Fruit fly (Drosophila melanogaster) whole organism, embryonic: ENCODE measurements around the gene Srp19.
A peak's percentile ranks its signal among the peaks of the same experiment; 100 is the strongest.

Source experiments
- Abd-B ChIP-seq: fragments of 200-800 bp; sonication (Bioruptor generic); optimal IDR thresholded peaks from 2 replicates; lab custom pipeline; 2018; ENCODE audit warnings: missing biosample characterization, mild to moderate bottlenecking, missing genetic modification characterization, moderate library complexity
- Asciz ChIP-seq: fragments of 200-800 bp; sonication (Bioruptor generic); optimal IDR thresholded peaks from 2 replicates; lab custom pipeline; 2017; ENCODE audit warnings: missing biosample characterization, mild to moderate bottlenecking, missing genetic modification characterization, missing genetic modification reagents
- CG13296 ChIP-seq: fragments of 200-800 bp; sonication (Bioruptor generic); optimal IDR thresholded peaks from 3 replicates; lab custom pipeline; 2018; ENCODE audit warnings: missing biosample characterization, mild to moderate bottlenecking, missing genetic modification characterization
- CG14014 ChIP-seq: fragments of 200-800 bp; sonication (Bioruptor generic); IDR thresholded peaks from 2 replicates; pipeline ENCODE4 v1.3.6; 2022; ENCODE audit warnings: missing biosample characterization, missing genetic modification characterization
- CG17829 ChIP-seq: fragments of 200-800 bp; optimal IDR thresholded peaks from 2 replicates; lab custom pipeline; 2019; ENCODE audit warnings: missing biosample characterization, mild to moderate bottlenecking, missing genetic modification characterization, moderate library complexity
- CG2129 ChIP-seq: fragments of 200-800 bp; sonication (Bioruptor generic); IDR thresholded peaks from 2 replicates; pipeline ENCODE4 v1.3.6; 2022; ENCODE audit warnings: missing biosample characterization, missing genetic modification characterization; ENCODE audit not compliant: partially characterized antibody
- CG2199 ChIP-seq: fragments of 200-800 bp; sonication (Bioruptor generic); IDR thresholded peaks from 3 replicates; pipeline ENCODE4 v1.3.6; 2022; ENCODE audit warnings: missing biosample characterization, missing genetic modification characterization
- CG2678 ChIP-seq: fragments of 200-800 bp; sonication (Bioruptor generic); optimal IDR thresholded peaks from 3 replicates; lab custom pipeline; 2019; ENCODE audit warnings: missing biosample characterization, mild to moderate bottlenecking, missing genetic modification characterization, moderate library complexity
- CG3995 ChIP-seq: fragments of 200-800 bp; sonication (Bioruptor generic); optimal IDR thresholded peaks from 3 replicates; lab custom pipeline; 2016; ENCODE audit warnings: missing biosample characterization, missing genetic modification characterization
- CG4360 ChIP-seq: fragments of 200-800 bp; sonication (Bioruptor generic); IDR thresholded peaks from 2 replicates; pipeline ENCODE4 v1.3.6; 2022; ENCODE audit warnings: missing biosample characterization, missing genetic modification characterization
- CG9797 ChIP-seq: fragments of 200-800 bp; sonication (Bioruptor generic); optimal IDR thresholded peaks from 3 replicates; lab custom pipeline; 2018; ENCODE audit warnings: missing biosample characterization, mild to moderate bottlenecking, missing genetic modification characterization
- CG9932 ChIP-seq: fragments of 200-800 bp; sonication (Bioruptor generic); IDR thresholded peaks from 2 replicates; pipeline ENCODE4 v1.3.6; 2022; ENCODE audit warnings: missing biosample characterization, missing genetic modification characterization
- CTCF ChIP-seq: fragments of 200-800 bp; sonication (Bioruptor generic); optimal IDR thresholded peaks from 2 replicates; lab custom pipeline; 2017; ENCODE audit warnings: missing biosample characterization, mild to moderate bottlenecking, missing genetic modification characterization, moderate library complexity
- Drgx ChIP-seq: fragments of 200-800 bp; sonication (Bioruptor generic); IDR thresholded peaks from 2 replicates; pipeline ENCODE4 v1.3.6; 2022; ENCODE audit warnings: missing biosample characterization, missing genetic modification characterization
- HmgZ ChIP-seq: fragments of 200-800 bp; sonication (Bioruptor generic); optimal IDR thresholded peaks from 2 replicates; lab custom pipeline; 2018; ENCODE audit warnings: missing biosample characterization, mild to moderate bottlenecking, missing genetic modification characterization
- Meics ChIP-seq: fragments of 200-800 bp; sonication (Bioruptor generic); optimal IDR thresholded peaks from 2 replicates; lab custom pipeline; 2017; ENCODE audit warnings: missing biosample characterization, mild to moderate bottlenecking, missing genetic modification characterization
- PHDP ChIP-seq: fragments of 200-800 bp; sonication (Bioruptor generic); optimal IDR thresholded peaks from 3 replicates; lab custom pipeline; 2018; ENCODE audit warnings: missing biosample characterization, mild to moderate bottlenecking, missing genetic modification characterization, moderate library complexity
- Pdp1 ChIP-seq, 2 experiments: fragments of 200-800 bp; sonication (Bioruptor generic); optimal IDR thresholded peaks; 3 replicates each; lab custom pipeline; 2016; ENCODE audit warnings: missing biosample characterization in 2 of 2, missing genetic modification characterization in 2 of 2, mild to moderate bottlenecking in 1 of 2, moderate library complexity in 1 of 2
- Ptx1 ChIP-seq: fragments of 200-800 bp; sonication (Bioruptor generic); IDR thresholded peaks from 2 replicates; pipeline ENCODE4 v1.3.6; 2022; ENCODE audit warnings: missing biosample characterization, missing genetic modification characterization
- Sry-δ ChIP-seq: fragments of 200-800 bp; sonication (Bioruptor generic); optimal IDR thresholded peaks from 2 replicates; lab custom pipeline; 2016; ENCODE audit warnings: missing biosample characterization, missing genetic modification characterization
- ara ChIP-seq: fragments of 200-800 bp; sonication (Bioruptor generic); IDR thresholded peaks from 2 replicates; pipeline ENCODE4 v1.3.6; 2022; ENCODE audit warnings: missing biosample characterization, missing genetic modification characterization
- cg ChIP-seq: fragments of 200-800 bp; sonication (Bioruptor generic); optimal IDR thresholded peaks from 3 replicates; lab custom pipeline; 2019; ENCODE audit warnings: missing biosample characterization, mild to moderate bottlenecking, missing genetic modification characterization, moderate library complexity
- chinmo ChIP-seq: fragments of 200-800 bp; sonication (Bioruptor generic); IDR thresholded peaks from 4 replicates; pipeline ENCODE4 v1.3.6; 2022; ENCODE audit warnings: missing biosample characterization, missing genetic modification characterization; ENCODE audit not compliant: partially characterized antibody
- ci ChIP-seq: fragments of 200-800 bp; sonication (Bioruptor generic); IDR thresholded peaks from 3 replicates; pipeline ENCODE4 v1.3.6; 2022; ENCODE audit warnings: missing biosample characterization, missing genetic modification characterization
- exex ChIP-seq: fragments of 200-800 bp; sonication (Bioruptor generic); optimal IDR thresholded peaks from 4 replicates; lab custom pipeline; 2018; ENCODE audit warnings: missing biosample characterization, mild to moderate bottlenecking, missing genetic modification characterization, moderate library complexity
- gt ChIP-seq: fragments of 200-800 bp; sonication (Bioruptor generic); IDR thresholded peaks from 2 replicates; pipeline ENCODE4 v1.3.6; 2022; ENCODE audit warnings: missing biosample characterization, missing genetic modification characterization
- inv ChIP-seq: fragments of 200-800 bp; sonication (Bioruptor generic); IDR thresholded peaks from 2 replicates; pipeline ENCODE4 v1.3.6; 2022; ENCODE audit warnings: missing biosample characterization, missing genetic modification characterization; ENCODE audit not compliant: partially characterized antibody
- lilli ChIP-seq: fragments of 200-800 bp; sonication (Bioruptor generic); optimal IDR thresholded peaks from 3 replicates; lab custom pipeline; 2016; ENCODE audit warnings: missing biosample characterization, missing genetic modification characterization
- lov ChIP-seq, 2 experiments: fragments of 200-800 bp in 1 of 2; fragments of >200 bp in 1 of 2; sonication (Bioruptor generic) in 1 of 2; IDR thresholded peaks in 1 of 2; optimal IDR thresholded peaks in 1 of 2; 2 replicates in 1 of 2; 3 replicates in 1 of 2; pipeline versions ENCODE4 v1.3.6 to Lab custom; 2017 to 2022; ENCODE audit warnings: missing biosample characterization in 1 of 2, missing genetic modification characterization in 1 of 2
- nerfin-1 ChIP-seq: fragments of 200-800 bp; sonication (Bioruptor generic); optimal IDR thresholded peaks from 3 replicates; lab custom pipeline; 2019; ENCODE audit warnings: missing biosample characterization, mild to moderate bottlenecking, missing genetic modification characterization, moderate library complexity
- pb ChIP-seq: fragments of 200-800 bp; sonication (Bioruptor generic); optimal IDR thresholded peaks from 3 replicates; lab custom pipeline; 2016; ENCODE audit warnings: missing biosample characterization, missing genetic modification characterization
- phol ChIP-seq: fragments of 200-800 bp; sonication (Bioruptor generic); optimal IDR thresholded peaks from 3 replicates; lab custom pipeline; 2018; ENCODE audit warnings: missing biosample characterization, mild to moderate bottlenecking, missing genetic modification characterization, moderate library complexity
- rib ChIP-seq: fragments of 200-800 bp; sonication (Bioruptor generic); IDR thresholded peaks from 2 replicates; pipeline ENCODE4 v1.3.6; 2022; ENCODE audit warnings: missing biosample characterization, missing genetic modification characterization
- row ChIP-seq: fragments of 200-800 bp; sonication (Bioruptor generic); IDR thresholded peaks from 3 replicates; pipeline ENCODE4 v1.3.6; 2022; ENCODE audit warnings: missing biosample characterization, missing genetic modification characterization
- sqz ChIP-seq: fragments of 200-800 bp; sonication (Bioruptor generic); optimal IDR thresholded peaks from 3 replicates; lab custom pipeline; 2018; ENCODE audit warnings: missing biosample characterization, mild to moderate bottlenecking, missing genetic modification characterization
- stc ChIP-seq: fragments of 200-800 bp; sonication (Bioruptor generic); IDR thresholded peaks from 2 replicates; pipeline ENCODE4 v1.3.6; 2022; ENCODE audit warnings: missing biosample characterization, missing genetic modification characterization
- tna ChIP-seq: fragments of 200-800 bp; sonication (Bioruptor generic); IDR thresholded peaks from 2 replicates; pipeline ENCODE4 v1.3.6; 2022; ENCODE audit warnings: missing biosample characterization, missing genetic modification characterization; ENCODE audit not compliant: partially characterized antibody
- trem ChIP-seq: fragments of 200-800 bp; optimal IDR thresholded peaks from 3 replicates; lab custom pipeline; 2019; ENCODE audit warnings: missing biosample characterization, mild to moderate bottlenecking, missing genetic modification characterization, moderate library complexity
- wdn ChIP-seq: fragments of 200-800 bp; sonication (Bioruptor generic); IDR thresholded peaks from 2 replicates; pipeline ENCODE4 v1.3.6; 2022; ENCODE audit warnings: missing biosample characterization, missing genetic modification characterization
- wek ChIP-seq: fragments of 200-800 bp; sonication (Bioruptor generic); optimal IDR thresholded peaks from 3 replicates; lab custom pipeline; 2018; ENCODE audit warnings: missing biosample characterization, mild to moderate bottlenecking, missing genetic modification characterization, moderate library complexity
- zen2 ChIP-seq: fragments of 200-800 bp; sonication (Bioruptor generic); IDR thresholded peaks from 3 replicates; pipeline ENCODE4 v1.3.6; 2022; ENCODE audit warnings: missing biosample characterization, missing genetic modification characterization; ENCODE audit not compliant: partially characterized antibody

The Srp19 gene

dm6 chr3L:7361095-7361522 lies 13.3 kb upstream of the Srp19 start (continued):
- TF ChIP-seq CG17829 (peak; percentile 9), pb (GFP tag; lab: Kevin White, UChicago) (no peak), sqz (GFP tag; lab: Kevin White, UChicago) (peak; percentile 67), ci (GFP tag; lab: Robert Waterston, UW) (peak; percentile 59; the same call in 2 of the 3 replicates), chinmo (GFP tag; lab: Robert Waterston, UW) (0 out of 4 replicates have a peak, but pooled peaks have one; percentile 8), zen2 (GFP tag; lab: Robert Waterston, UW) (no peak), Pdp1 (GFP tag; optimal IDR thresholded peaks at IDR 0.05; lab: Kevin White, UChicago) (peak in 1 of 2 experiments; percentile 51), stc (GFP tag; lab: Robert Waterston, UW) (peak; percentile 38; the same call in 1 of the 2 replicates), CG9932 (GFP tag; lab: Robert Waterston, UW) (no peak), CTCF (GFP tag; lab: Kevin White, UChicago) (peak; percentile 60), wdn (no peak), row (GFP tag; lab: Robert Waterston, UW) (peak; percentile 46; the same call in 2 of the 3 replicates), lov (optimal IDR thresholded peaks at IDR 0.05; lab: Kevin White, UChicago) (no peak), lov (GFP tag; IDR thresholded peaks at IDR 0.05; lab: Robert Waterston, UW) (0 out of 3 replicates have a peak, but pooled peaks have one; percentile 42), phol (peak; percentile 41), tna (GFP tag; lab: Robert Waterston, UW) (no peak), CG2199 (GFP tag; lab: Robert Waterston, UW) (peak; percentile 83), Sry-δ (no peak), Drgx (GFP tag; lab: Robert Waterston, UW) (peak; percentile 62), Ptx1 (GFP tag; lab: Robert Waterston, UW) (0 out of 2 replicates have a peak, but pooled peaks have one; percentile 20), Asciz (GFP tag; lab: Kevin White, UChicago) (peak; percentile 59), rib (GFP tag; lab: Robert Waterston, UW) (0 out of 2 replicates have a peak, but pooled peaks have one; percentile 16), ara (peak; percentile 46), CG13296 (peak; percentile 17), CG4360 (GFP tag; lab: Robert Waterston, UW) (no peak), lilli (GFP tag; lab: Kevin White, UChicago) (no peak), nerfin-1 (tag; lab: Kevin White, UChicago) (peak; percentile 53), HmgZ (no peak), CG2129 (GFP tag; lab: Robert Waterston, UW) (no peak), inv (GFP tag; lab: Robert Waterston, UW) (no peak), Abd-B (GFP tag; lab: Kevin White, UChicago) (no peak), CG9797 (no peak), CG2678 (peak; percentile 46), wek (GFP tag; lab: Kevin White, UChicago) (peak; percentile 5), PHDP (tag; lab: Kevin White, UChicago) (peak; percentile 17), CG14014 (GFP tag; lab: Robert Waterston, UW) (no peak), cg (peak; percentile 86), exex (tag; lab: Kevin White, UChicago) (peak; percentile 71), Meics (GFP tag; lab: Kevin White, UChicago) (peak; percentile 56), CG3995 (peak; percentile 75), gt (GFP tag; lab: Robert Waterston, UW) (no peak), trem (tag; lab: Kevin White, UChicago) (peak; percentile 33)
